Worm (Caenorhabditis elegans) whole organism, young adult: ENCODE measurements around the gene C53D6.4.

ENCODE experiments used
- egrh-3 ChIP-seq: fragments of 200-800 bp; sonication (Bioruptor generic); IDR thresholded peaks from 2 replicates; pipeline ENCODE4 v1.3.6; 2022; ENCODE audit warnings: missing genetic modification reagents, missing genetic modification characterization, missing compliant biosample characterization
- fkh-3 ChIP-seq: sonication (generic microtip); optimal IDR thresholded peaks from 2 replicates; lab custom pipeline; 2016; ENCODE audit warnings: mild to moderate bottlenecking, missing genetic modification characterization, missing compliant biosample characterization
- him-1 ChIP-seq: sonication (generic microtip); optimal IDR thresholded peaks from 2 replicates; lab custom pipeline; 2016; ENCODE audit warnings: missing genotype, missing genetic modification reagents, missing genetic modification characterization, missing compliant biosample characterization
- sdz-38 ChIP-seq: sonication (generic microtip); optimal IDR thresholded peaks from 2 replicates; lab custom pipeline; 2016; ENCODE audit warnings: missing genotype, missing genetic modification characterization, missing compliant biosample characterization
- unc-130 ChIP-seq: sonication (generic microtip); optimal IDR thresholded peaks from 2 replicates; lab custom pipeline; 2016; ENCODE audit warnings: missing genetic modification reagents, missing genetic modification characterization, missing compliant biosample characterization

ce11 chrIV:8986761-8987316, 33.9 kb downstream of the C53D6.4 start, which contains the start of gene bre-1:
- TF ChIP-seq unc-130 (no peak), egrh-3 (GFP tag; lab: Robert Waterston, UW) (no peak), sdz-38 (no peak), fkh-3 (tag; lab: Kevin White, UChicago) (no peak), him-1 (tag; lab: Kevin White, UChicago) (no peak)
